Worm (Caenorhabditis elegans): ENCODE measurements around the gene F57G4.1.

Gene F57G4.1

DNA sequence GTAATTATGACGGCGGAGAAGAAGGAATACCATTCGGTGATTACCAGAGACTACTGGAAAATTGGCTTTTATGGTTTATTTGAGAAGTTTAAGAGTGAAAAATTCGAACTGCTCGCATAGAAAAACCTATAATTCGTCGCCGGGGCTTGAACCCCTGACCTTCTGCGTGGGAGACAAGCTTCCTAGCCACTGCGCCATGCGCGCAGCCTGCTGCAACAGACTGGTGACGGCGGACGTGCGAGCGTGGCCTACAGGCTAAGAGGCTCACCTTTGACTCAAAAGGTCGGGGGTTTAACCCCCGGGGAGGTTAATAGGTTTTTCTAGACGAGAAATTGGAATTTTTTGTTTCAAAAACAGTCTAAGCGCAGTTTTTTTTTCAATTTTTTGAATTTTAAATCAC, 41.0 kb downstream of the F57G4.1 start:
- TF ChIP-seq klf-2 (GFP tag; conservative IDR thresholded peaks at IDR 0.05) (no peak), flt-1 (GFP tag; IDR thresholded peaks at IDR 0.05) (no peak), cog-1 (tag; optimal IDR thresholded peaks at IDR 0.05) (no peak), tab-1 (GFP tag; IDR thresholded peaks at IDR 0.05) (no peak), ztf-29 (GFP tag; IDR thresholded peaks at IDR 0.05) (no peak), ztf-23 (GFP tag; IDR thresholded peaks at IDR 0.05) (no peak)

DNA sequence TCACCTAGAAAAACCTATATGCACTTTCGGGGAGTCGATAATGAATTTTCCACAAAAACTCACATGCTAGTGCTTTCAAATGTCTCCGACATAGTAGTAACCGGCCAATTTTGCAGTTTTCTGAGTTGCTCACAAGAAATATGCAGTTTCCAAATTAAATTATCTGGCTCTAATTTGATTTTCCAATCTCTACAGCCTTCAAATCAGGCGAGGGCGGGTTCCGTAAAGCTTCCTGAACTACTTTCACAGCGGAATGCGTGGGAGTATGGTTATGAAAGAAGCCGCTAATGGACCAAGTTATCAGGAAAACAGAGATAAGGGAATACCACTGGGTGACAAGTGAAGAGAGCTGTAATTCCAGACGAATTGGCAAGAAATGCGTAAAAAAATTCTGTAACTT, 42.6 kb downstream of the F57G4.1 start, which contains the start of gene F59A1.11:
TSS of gene F59A1.11 (minus strand) at position 101 of the 400 bp plus-strand sequence.
- TF ChIP-seq tab-1 (GFP tag; IDR thresholded peaks at IDR 0.05), result no peak
- no peak for TF ChIP-seq flt-1 (GFP tag; IDR thresholded peaks at IDR 0.05)
- TF ChIP-seq T22C8.4 (GFP tag; IDR thresholded peaks at IDR 0.05), result no peak
- TF ChIP-seq cog-1 (tag; optimal IDR thresholded peaks at IDR 0.05), result no peak
- TF ChIP-seq ztf-29 (GFP tag; IDR thresholded peaks at IDR 0.05), result no peak
- no peak for TF ChIP-seq ztf-23 (GFP tag; IDR thresholded peaks at IDR 0.05)
- no peak for TF ChIP-seq ref-1 (GFP tag; conservative IDR thresholded peaks at IDR 0.05)
- no peak for TF ChIP-seq med-1 (GFP tag; optimal IDR thresholded peaks at IDR 0.05; ENCODE audit: insufficient read depth)
- no peak for TF ChIP-seq klf-2 (GFP tag; conservative IDR thresholded peaks at IDR 0.05)

ce11 chrV:17667676-17668075, 44.3 kb downstream of the F57G4.1 start, which contains the start of gene F59A1.12:
Gene F59A1.12, minus strand, starts transcription at chrV:17667776.
- TF ChIP-seq cog-1 (tag; optimal IDR thresholded peaks at IDR 0.05) (no peak), ref-1 (GFP tag; conservative IDR thresholded peaks at IDR 0.05) (no peak), T22C8.4 (GFP tag; IDR thresholded peaks at IDR 0.05) (no peak), klf-2 (GFP tag; conservative IDR thresholded peaks at IDR 0.05) (no peak), flt-1 (GFP tag; IDR thresholded peaks at IDR 0.05) (no peak), med-1 (GFP tag; optimal IDR thresholded peaks at IDR 0.05; ENCODE audit: insufficient read depth) (no peak), ztf-23 (GFP tag; IDR thresholded peaks at IDR 0.05) (no peak), ztf-29 (GFP tag; IDR thresholded peaks at IDR 0.05) (no peak)

- TF ChIP-seq ref-1 (GFP tag; conservative IDR thresholded peaks at IDR 0.05), result no peak
- TF ChIP-seq T22C8.4 (GFP tag; IDR thresholded peaks at IDR 0.05), result no peak
- TF ChIP-seq med-1 (GFP tag; optimal IDR thresholded peaks at IDR 0.05; ENCODE audit: insufficient read depth), result no peak
- TF ChIP-seq ztf-29 (GFP tag; IDR thresholded peaks at IDR 0.05), result no peak
- TF ChIP-seq flt-1 (GFP tag; IDR thresholded peaks at IDR 0.05), result no peak
- no peak for TF ChIP-seq cog-1 (tag; optimal IDR thresholded peaks at IDR 0.05)
- no peak for TF ChIP-seq ztf-23 (GFP tag; IDR thresholded peaks at IDR 0.05)
These were observed 45.2 kb downstream of the F57G4.1 start, which contains the start of gene str-89 for ce11 chrV:17668531-17668930. Gene str-89, plus strand, starts transcription at chrV:17668831.

DNA sequence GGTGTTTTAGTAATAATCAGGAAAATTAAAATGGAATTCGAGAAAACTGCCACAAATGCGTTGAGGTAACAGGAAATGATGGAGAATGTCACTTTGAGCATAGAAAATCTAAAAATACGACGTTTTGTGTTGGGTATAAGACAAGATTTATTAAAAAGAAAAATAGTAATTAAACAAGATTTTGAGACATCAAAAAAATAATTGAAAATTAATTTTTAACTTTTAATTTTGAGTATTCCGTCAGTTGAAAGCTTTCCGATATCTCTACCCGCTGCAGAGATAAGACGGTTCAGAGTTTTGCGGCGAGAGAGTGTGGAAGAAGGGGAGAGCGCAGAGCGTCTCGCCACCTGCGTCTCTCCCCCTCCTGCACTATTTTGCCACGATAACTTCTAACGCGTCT, 50.0 kb downstream of the F57G4.1 start, which contains the start of gene str-93:
TSS of gene str-93 (minus strand) at position 101 of the 400 bp plus-strand sequence.
- TF ChIP-seq klf-2 (GFP tag; conservative IDR thresholded peaks at IDR 0.05), result no peak
- no peak for TF ChIP-seq ztf-29 (GFP tag; IDR thresholded peaks at IDR 0.05)

All from whole organism, midembryonic.